Worm (Caenorhabditis elegans) whole organism, early embryonic: ENCODE results near the gene T23F2.2.
A peak's percentile ranks its signal among the peaks of the same experiment; 100 is the strongest.

ENCODE experiments used
- B0310.2 ChIP-seq: sonication (generic microtip); optimal IDR thresholded peaks from 2 replicates; lab custom pipeline; 2016; ENCODE audit warnings: mild to moderate bottlenecking, missing genetic modification characterization, missing compliant biosample characterization
- F13C5.2 ChIP-seq: sonication (generic microtip); optimal IDR thresholded peaks from 2 replicates; lab custom pipeline; 2017; ENCODE audit warnings: mild to moderate bottlenecking, missing genetic modification characterization, inconsistent platforms, missing compliant biosample characterization
- aly-1 ChIP-seq: sonication (generic microtip); optimal IDR thresholded peaks from 2 replicates; lab custom pipeline; 2016; ENCODE audit warnings: missing genetic modification characterization, missing compliant biosample characterization
- ama-1 ChIP-seq: fragments of 150-350 bp; optimal IDR thresholded peaks from 2 replicates; lab custom pipeline; 2014
- ceh-13 ChIP-seq: fragments of 200-800 bp; sonication (Bioruptor generic); optimal IDR thresholded peaks from 2 replicates; lab custom pipeline; 2018; ENCODE audit warnings: mild to moderate bottlenecking, missing genetic modification characterization, missing compliant biosample characterization
- ceh-36 ChIP-seq: sonication (generic microtip); optimal IDR thresholded peaks from 2 replicates; lab custom pipeline; 2016; ENCODE audit warnings: missing genetic modification characterization, inconsistent platforms, missing compliant biosample characterization
- ets-7 ChIP-seq: sonication (generic microtip); optimal IDR thresholded peaks from 2 replicates; lab custom pipeline; 2016; ENCODE audit warnings: missing genotype, missing genetic modification characterization, missing compliant biosample characterization
- flt-1 ChIP-seq: fragments of 200-800 bp; sonication (Bioruptor generic); IDR thresholded peaks from 2 replicates; pipeline ENCODE4 v1.3.6; 2022; ENCODE audit warnings: missing genetic modification characterization, missing compliant biosample characterization
- hmbx-1 ChIP-seq: sonication (generic microtip); optimal IDR thresholded peaks from 2 replicates; lab custom pipeline; 2016; ENCODE audit warnings: mild to moderate bottlenecking, missing genetic modification characterization, missing compliant biosample characterization
- hmg-4 ChIP-seq: fragments of 200-800 bp; sonication (Bioruptor generic); optimal IDR thresholded peaks from 2 replicates; lab custom pipeline; 2018; ENCODE audit warnings: mild to moderate bottlenecking, missing genetic modification characterization, missing compliant biosample characterization
- hnd-1 ChIP-seq: sonication (generic microtip); optimal IDR thresholded peaks from 2 replicates; lab custom pipeline; 2016; ENCODE audit warnings: missing genetic modification characterization, missing compliant biosample characterization
- pes-1 ChIP-seq: fragments of 200-800 bp; sonication (Bioruptor generic); IDR thresholded peaks from 2 replicates; pipeline ENCODE4 v1.3.6; 2022; ENCODE audit warnings: missing genetic modification reagents, missing genetic modification characterization, missing compliant biosample characterization
- scrt-1 ChIP-seq: fragments of 200-800 bp; sonication (Bioruptor generic); IDR thresholded peaks from 2 replicates; pipeline ENCODE4 v1.3.6; 2022; ENCODE audit warnings: missing genetic modification characterization, missing compliant biosample characterization
- sea-1 ChIP-seq: fragments of 200-800 bp; sonication (Bioruptor generic); conservative IDR thresholded peaks from 2 replicates; pipeline ENCODE4 v1.3.6; 2022; ENCODE audit warnings: missing genetic modification characterization, missing compliant biosample characterization
- tbx-11 ChIP-seq: fragments of 200-800 bp; sonication (Bioruptor generic); IDR thresholded peaks from 2 replicates; pipeline ENCODE4 v1.3.6; 2022; ENCODE audit warnings: missing genetic modification characterization, missing compliant biosample characterization
- tbx-37 ChIP-seq: fragments of 200-800 bp; sonication (Bioruptor generic); conservative IDR thresholded peaks from 2 replicates; pipeline ENCODE4 v1.3.6; 2022; ENCODE audit warnings: missing genetic modification reagents, missing genetic modification characterization, missing compliant biosample characterization
- tra-4 ChIP-seq: sonication (generic microtip); optimal IDR thresholded peaks from 2 replicates; lab custom pipeline; 2017; ENCODE audit warnings: missing genetic modification characterization, missing compliant biosample characterization

The T23F2.2 gene

DNA sequence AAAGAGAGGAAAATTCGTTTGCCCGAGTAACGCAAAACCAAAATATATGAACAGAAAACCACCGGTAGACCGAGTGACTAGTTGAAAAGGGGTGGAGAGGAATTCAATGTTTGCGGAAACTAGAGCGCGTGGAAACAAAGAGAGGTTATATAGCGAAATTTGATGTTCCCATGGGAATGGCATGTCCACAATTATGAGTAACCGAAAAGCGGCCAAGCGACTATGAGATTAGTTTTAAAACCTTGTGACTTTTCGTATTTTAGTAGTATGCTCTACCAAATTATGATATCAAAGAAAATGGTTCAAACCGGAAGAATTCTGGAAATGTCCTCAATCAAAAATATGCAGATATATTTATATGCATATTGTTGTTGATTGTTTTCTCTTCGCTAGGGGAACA, 7.7 kb upstream of the T23F2.2 start:
- TF ChIP-seq tra-4 (tag; lab: Kevin White, UChicago) = no peak
- TF ChIP-seq scrt-1 (GFP tag; lab: Robert Waterston, UW) = no peak
- TF ChIP-seq F13C5.2 (tag; lab: Kevin White, UChicago) = no peak
- TF ChIP-seq aly-1 (tag; lab: Kevin White, UChicago) = no peak
- no peak for TF ChIP-seq hmbx-1 (tag; lab: Kevin White, UChicago)
- TF ChIP-seq ceh-36 (tag; lab: Kevin White, UChicago) = no peak
- no peak for TF ChIP-seq ets-7
- no peak for TF ChIP-seq pes-1 (GFP tag; lab: Robert Waterston, UW)
- no peak for TF ChIP-seq B0310.2
- TF ChIP-seq ama-1 (lab: Kevin White, UChicago) = no peak
- TF ChIP-seq tbx-11 (GFP tag; lab: Robert Waterston, UW) = no peak
- TF ChIP-seq flt-1 = no peak
- no peak for TF ChIP-seq hmg-4 (GFP tag; lab: Kevin White, UChicago)
- no peak for TF ChIP-seq tbx-37 (GFP tag; lab: Robert Waterston, UW)
- no peak for TF ChIP-seq hnd-1
- TF ChIP-seq ceh-13 (GFP tag; lab: Kevin White, UChicago) = no peak

DNA sequence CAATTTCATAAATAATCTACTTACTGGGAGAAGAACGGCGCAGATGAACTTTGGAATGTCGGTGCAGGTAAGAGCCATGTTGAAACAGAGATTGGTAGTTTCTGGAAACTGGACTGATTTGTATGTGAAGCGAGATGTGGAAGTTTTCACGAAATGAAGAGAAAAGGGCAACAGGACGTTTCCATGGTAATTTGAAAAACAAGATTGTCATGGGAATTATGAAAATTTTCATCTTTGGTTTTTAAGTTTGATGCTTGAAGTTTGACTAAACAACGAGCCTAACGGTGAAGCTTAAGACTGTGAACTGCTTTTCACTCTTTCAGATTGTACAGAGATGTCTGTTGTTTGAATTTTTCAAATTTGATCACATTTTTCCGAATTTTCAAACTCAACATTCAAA, 7.2 kb upstream of the T23F2.2 start, which contains the start of gene T23F2.3:
Gene T23F2.3, minus strand, starts transcription at position 101 of the 400 bp plus-strand sequence.
- no peak for TF ChIP-seq tbx-11 (GFP tag; lab: Robert Waterston, UW)
- no peak for TF ChIP-seq pes-1 (GFP tag; lab: Robert Waterston, UW)
- no peak for TF ChIP-seq ets-7
- TF ChIP-seq sea-1 (GFP tag; lab: Robert Waterston, UW) = no peak
- TF ChIP-seq ceh-13 (GFP tag; lab: Kevin White, UChicago) = no peak
- no peak for TF ChIP-seq hmbx-1 (tag; lab: Kevin White, UChicago)
- TF ChIP-seq aly-1 (tag; lab: Kevin White, UChicago) = no peak
- TF ChIP-seq scrt-1 (GFP tag; lab: Robert Waterston, UW) = no peak
- no peak for TF ChIP-seq hmg-4 (GFP tag; lab: Kevin White, UChicago)
- no peak for TF ChIP-seq F13C5.2 (tag; lab: Kevin White, UChicago)
- TF ChIP-seq tra-4 (tag; lab: Kevin White, UChicago) = no peak
- TF ChIP-seq ceh-36 (tag; lab: Kevin White, UChicago) = no peak
- no peak for TF ChIP-seq hnd-1
- TF ChIP-seq B0310.2 = no peak
- TF ChIP-seq flt-1 = no peak
- TF ChIP-seq ama-1 (lab: Kevin White, UChicago) = no peak
- TF ChIP-seq tbx-37 (GFP tag; lab: Robert Waterston, UW) = no peak

- TF ChIP-seq ama-1 (lab: Kevin White, UChicago) = no peak
- peak; percentile 15 for TF ChIP-seq hmg-4 (GFP tag; lab: Kevin White, UChicago)
Observed at ce11 chrX:5509114-5509877, 4.2 kb upstream of the T23F2.2 start.

DNA sequence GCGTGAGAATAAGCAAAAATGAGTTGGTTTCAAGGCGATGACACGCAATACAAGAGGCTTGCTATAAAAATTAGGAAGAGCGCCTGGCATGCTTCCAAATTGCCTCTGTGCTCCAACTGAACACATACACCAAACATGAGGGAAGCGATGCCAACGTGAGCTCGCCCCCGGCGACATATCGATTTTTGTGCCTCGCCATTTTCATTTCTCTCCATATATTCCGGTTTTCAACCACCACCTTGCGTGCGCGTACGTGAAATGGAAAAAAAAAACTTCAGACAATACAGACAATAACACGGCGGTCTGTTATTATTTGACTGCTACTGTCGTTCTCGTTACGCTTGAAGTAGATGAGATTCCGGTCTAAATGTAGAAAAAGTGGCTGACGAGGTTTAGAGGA, 2.9 kb upstream of the T23F2.2 start:
- TF ChIP-seq pes-1 (GFP tag; lab: Robert Waterston, UW) (no peak), hmbx-1 (tag; lab: Kevin White, UChicago) (no peak), ceh-36 (tag; lab: Kevin White, UChicago) (no peak), tbx-37 (GFP tag; lab: Robert Waterston, UW) (no peak), sea-1 (GFP tag; lab: Robert Waterston, UW) (no peak), aly-1 (tag; lab: Kevin White, UChicago) (no peak), ama-1 (lab: Kevin White, UChicago) (no peak), tra-4 (tag; lab: Kevin White, UChicago) (no peak), ets-7 (no peak), scrt-1 (GFP tag; lab: Robert Waterston, UW) (no peak), tbx-11 (GFP tag; lab: Robert Waterston, UW) (no peak), hnd-1 (no peak), F13C5.2 (tag; lab: Kevin White, UChicago) (no peak)

ce11 chrX:5506432-5506977, 1.5 kb upstream of the T23F2.2 start:
- no peak for TF ChIP-seq ama-1 (lab: Kevin White, UChicago)
- no peak for TF ChIP-seq hnd-1
- no peak for TF ChIP-seq tbx-37 (GFP tag; lab: Robert Waterston, UW)
- no peak for TF ChIP-seq B0310.2
- no peak for TF ChIP-seq pes-1 (GFP tag; lab: Robert Waterston, UW)
- TF ChIP-seq ets-7 = no peak
- TF ChIP-seq hmg-4 (GFP tag; lab: Kevin White, UChicago) = no peak
- TF ChIP-seq scrt-1 (GFP tag; lab: Robert Waterston, UW) = no peak
- TF ChIP-seq ceh-36 (tag; lab: Kevin White, UChicago) = no peak
- no peak for TF ChIP-seq hmbx-1 (tag; lab: Kevin White, UChicago)
- TF ChIP-seq ceh-13 (GFP tag; lab: Kevin White, UChicago) = no peak
- no peak for TF ChIP-seq flt-1
- no peak for TF ChIP-seq sea-1 (GFP tag; lab: Robert Waterston, UW)
- TF ChIP-seq F13C5.2 (tag; lab: Kevin White, UChicago) = no peak
- TF ChIP-seq tbx-11 (GFP tag; lab: Robert Waterston, UW) = no peak
- no peak for TF ChIP-seq aly-1 (tag; lab: Kevin White, UChicago)
- TF ChIP-seq tra-4 (tag; lab: Kevin White, UChicago) = no peak

ce11 chrX:5492820-5493382, 12.1 kb downstream of the T23F2.2 start, which contains the start of the genes bus-8A and bus-8B:
Gene bus-8A, plus strand, starts transcription at chrX:5492915.
Gene bus-8B, plus strand, starts transcription at chrX:5493332.
- no peak for TF ChIP-seq ama-1 (lab: Kevin White, UChicago)

ce11 chrX:5489538-5489937, 15.5 kb downstream of the T23F2.2 start, which contains the start of gene F55D1.1:
Gene F55D1.1, plus strand, starts transcription at chrX:5489838.
- TF ChIP-seq hmg-4 (GFP tag; lab: Kevin White, UChicago) = no peak
- no peak for TF ChIP-seq sea-1 (GFP tag; lab: Robert Waterston, UW)
- TF ChIP-seq B0310.2 = no peak
- no peak for TF ChIP-seq ama-1 (lab: Kevin White, UChicago)
